Fruit fly (Drosophila melanogaster) whole organism, adult: ENCODE data around the gene CG14210.
A peak's percentile ranks its signal among the peaks of the same experiment; 100 is the strongest.

Experiments used
- CG11617 ChIP-seq: fragments of 200-800 bp; sonication (Bioruptor generic); optimal IDR thresholded peaks from 2 replicates; lab custom pipeline; 2017; ENCODE audit warnings: mild to moderate bottlenecking, missing biosample characterization, missing genetic modification reagents, missing genetic modification characterization
- CG12768 ChIP-seq: fragments of 200-800 bp; sonication (Bioruptor generic); optimal IDR thresholded peaks from 2 replicates; lab custom pipeline; 2017; ENCODE audit warnings: missing biosample characterization, missing genetic modification characterization, mild to moderate bottlenecking, moderate library complexity, missing genetic modification reagents
- CG14711 ChIP-seq: fragments of 200-800 bp; sonication (Bioruptor generic); optimal IDR thresholded peaks from 2 replicates; lab custom pipeline; 2018; ENCODE audit warnings: missing biosample characterization, mild to moderate bottlenecking, missing genetic modification characterization, moderate library complexity
- CG1620 ChIP-seq: fragments of 200-800 bp; sonication (Bioruptor generic); optimal IDR thresholded peaks from 2 replicates; lab custom pipeline; 2016; ENCODE audit warnings: missing biosample characterization, missing genetic modification characterization
- CG33017 ChIP-seq: fragments of 200-800 bp; sonication (Bioruptor generic); optimal IDR thresholded peaks from 2 replicates; lab custom pipeline; 2018; ENCODE audit warnings: missing biosample characterization, mild to moderate bottlenecking, missing genetic modification characterization, moderate library complexity
- CG5204 ChIP-seq: fragments of 200-800 bp; sonication (Bioruptor generic); optimal IDR thresholded peaks from 2 replicates; lab custom pipeline; 2016; ENCODE audit warnings: missing biosample characterization, missing genetic modification characterization
- CG7045 ChIP-seq: fragments of 200-800 bp; sonication (Bioruptor generic); optimal IDR thresholded peaks from 2 replicates; lab custom pipeline; 2017; ENCODE audit warnings: missing biosample characterization, mild to moderate bottlenecking, missing genetic modification characterization
- CG7101 ChIP-seq: fragments of 200-800 bp; sonication (Bioruptor generic); optimal IDR thresholded peaks from 2 replicates; lab custom pipeline; 2018; ENCODE audit warnings: missing biosample characterization, mild to moderate bottlenecking, missing genetic modification characterization, moderate library complexity
- Clk ChIP-seq: fragments of 200-800 bp; sonication (Bioruptor generic); optimal IDR thresholded peaks from 2 replicates; lab custom pipeline; 2017; ENCODE audit warnings: missing biosample characterization, missing genetic modification characterization
- Crg-1 ChIP-seq: fragments of 200-800 bp; sonication (Bioruptor generic); optimal IDR thresholded peaks from 2 replicates; lab custom pipeline; 2016; ENCODE audit warnings: missing biosample characterization, missing genetic modification characterization
- Hr96 ChIP-seq: fragments of 200-800 bp; sonication (Bioruptor generic); optimal IDR thresholded peaks from 2 replicates; lab custom pipeline; 2016; ENCODE audit warnings: missing biosample characterization, missing genetic modification characterization
- Mnt ChIP-seq: fragments of 200-800 bp; sonication (Bioruptor generic); optimal IDR thresholded peaks from 2 replicates; lab custom pipeline; 2016; ENCODE audit warnings: missing biosample characterization, mild to moderate bottlenecking, missing genetic modification characterization
- bab1 ChIP-seq: fragments of 200-800 bp; sonication (Bioruptor generic); optimal IDR thresholded peaks from 3 replicates; lab custom pipeline; 2019; ENCODE audit warnings: missing biosample characterization, mild to moderate bottlenecking, missing genetic modification characterization, moderate library complexity
- cic ChIP-seq: fragments of 200-800 bp; sonication (Bioruptor generic); optimal IDR thresholded peaks from 2 replicates; lab custom pipeline; 2017; ENCODE audit warnings: missing biosample characterization, mild to moderate bottlenecking, missing genetic modification characterization, moderate library complexity
- cnc ChIP-seq, 2 experiments: fragments of >200 bp; optimal IDR thresholded peaks; 2 replicates each; lab custom pipeline; 2017
- kay ChIP-seq: fragments of 200-800 bp; sonication (Bioruptor generic); peaks from one replicate; lab custom pipeline; 2016; ENCODE audit warnings: missing biosample characterization, missing genetic modification characterization, borderline replicate concordance
- ovo ChIP-seq: fragments of 200-800 bp; sonication (Bioruptor generic); optimal IDR thresholded peaks from 2 replicates; lab custom pipeline; 2016; ENCODE audit warnings: missing biosample characterization, missing genetic modification characterization
- pad ChIP-seq: fragments of 200-800 bp; sonication (Bioruptor generic); optimal IDR thresholded peaks from 3 replicates; lab custom pipeline; 2017; ENCODE audit warnings: missing biosample characterization, missing genetic modification characterization, mild to moderate bottlenecking, moderate library complexity, missing genetic modification reagents
- tj ChIP-seq: fragments of 200-800 bp; sonication (Bioruptor generic); optimal IDR thresholded peaks from 3 replicates; lab custom pipeline; 2017; ENCODE audit warnings: missing biosample characterization, mild to moderate bottlenecking, missing genetic modification characterization, moderate library complexity
- toe ChIP-seq: fragments of 200-800 bp; sonication (Bioruptor generic); optimal IDR thresholded peaks from 2 replicates; lab custom pipeline; 2016; ENCODE audit warnings: missing biosample characterization, missing genetic modification characterization

CG14210 gene

dm6 chrX:19604997-19605396 is 11.0 kb upstream of the CG14210 start, which contains the start of gene CG14207:
Gene CG14207 (plus strand): TSS chrX:19605199.
- TF ChIP-seq CG12768 (GFP tag; lab: Kevin White, UChicago): peak; percentile 17
- TF ChIP-seq kay (GFP tag; lab: Kevin White, UChicago): no peak
- TF ChIP-seq pad (GFP tag; lab: Kevin White, UChicago): no peak
- peak; percentile 55 for TF ChIP-seq CG1620 (GFP tag; lab: Kevin White, UChicago)
- peak; percentile 44 for TF ChIP-seq CG7101 (tag; lab: Kevin White, UChicago)
- no peak for TF ChIP-seq CG14711 (tag; lab: Kevin White, UChicago)
- peak; percentile 59 for TF ChIP-seq Mnt (GFP tag; lab: Kevin White, UChicago)
- TF ChIP-seq tj (GFP tag; lab: Kevin White, UChicago): peak; percentile 20
- no peak for TF ChIP-seq Hr96 (GFP tag; lab: Kevin White, UChicago)
- no peak for TF ChIP-seq CG5204 (GFP tag; lab: Kevin White, UChicago)
- TF ChIP-seq cic (GFP tag; lab: Kevin White, UChicago): peak; percentile 16
- TF ChIP-seq CG33017 (tag; lab: Kevin White, UChicago): no peak
- TF ChIP-seq Crg-1 (GFP tag; lab: Kevin White, UChicago): peak; percentile 16
- no peak for TF ChIP-seq cnc (optimal IDR thresholded peaks at IDR 0.05; lab: Kevin White, UChicago)
- TF ChIP-seq toe (GFP tag; lab: Kevin White, UChicago): no peak
- TF ChIP-seq CG11617 (GFP tag; lab: Kevin White, UChicago): no peak
- no peak for TF ChIP-seq Clk (GFP tag; lab: Kevin White, UChicago)
- no peak for TF ChIP-seq CG7045 (GFP tag; lab: Kevin White, UChicago)
- peak; percentile 7 for TF ChIP-seq ovo
- peak; percentile 68 for TF ChIP-seq bab1 (GFP tag; lab: Kevin White, UChicago)

dm6 chrX:19605915-19606314 is 10.1 kb upstream of the CG14210 start:
- TF ChIP-seq Mnt (GFP tag; lab: Kevin White, UChicago): no peak
- peak; percentile 51 for TF ChIP-seq pad (GFP tag; lab: Kevin White, UChicago)
- peak; percentile 96 for TF ChIP-seq ovo
- no peak for TF ChIP-seq kay (GFP tag; lab: Kevin White, UChicago)
- TF ChIP-seq CG5204 (GFP tag; lab: Kevin White, UChicago): no peak

dm6 chrX:19606558-19606957 is 9.4 kb upstream of the CG14210 start:
- TF ChIP-seq Mnt (GFP tag; lab: Kevin White, UChicago): no peak
- no peak for TF ChIP-seq cnc (optimal IDR thresholded peaks at IDR 0.05; lab: Kevin White, UChicago)
- TF ChIP-seq pad (GFP tag; lab: Kevin White, UChicago): no peak
- TF ChIP-seq CG12768 (GFP tag; lab: Kevin White, UChicago): no peak

- no peak for TF ChIP-seq Hr96 (GFP tag; lab: Kevin White, UChicago)
- no peak for TF ChIP-seq CG12768 (GFP tag; lab: Kevin White, UChicago)
- TF ChIP-seq CG11617 (GFP tag; lab: Kevin White, UChicago): no peak
- no peak for TF ChIP-seq Mnt (GFP tag; lab: Kevin White, UChicago)
- peak in 1 of 2 experiments; percentile 44 for TF ChIP-seq cnc (optimal IDR thresholded peaks at IDR 0.05; lab: Kevin White, UChicago)
- no peak for TF ChIP-seq toe (GFP tag; lab: Kevin White, UChicago)
Observed at dm6 chrX:19606971-19607370, 9.0 kb upstream of the CG14210 start.

- no peak for TF ChIP-seq toe (GFP tag; lab: Kevin White, UChicago)
- TF ChIP-seq pad (GFP tag; lab: Kevin White, UChicago): peak; percentile 41
- no peak for TF ChIP-seq tj (GFP tag; lab: Kevin White, UChicago)
- no peak for TF ChIP-seq Hr96 (GFP tag; lab: Kevin White, UChicago)
- peak; percentile 61 for TF ChIP-seq Mnt (GFP tag; lab: Kevin White, UChicago)
Observed at dm6 chrX:19608042-19608609, 7.9 kb upstream of the CG14210 start.

dm6 chrX:19611226-19611625 is 4.8 kb upstream of the CG14210 start, which contains the start of the genes Shawn and Tyler:
Gene Shawn (plus strand): TSS chrX:19611526.
Gene Tyler (plus strand): TSS chrX:19611526.
- TF ChIP-seq toe (GFP tag; lab: Kevin White, UChicago): no peak
- TF ChIP-seq Hr96 (GFP tag; lab: Kevin White, UChicago): no peak
- no peak for TF ChIP-seq CG11617 (GFP tag; lab: Kevin White, UChicago)
- no peak for TF ChIP-seq pad (GFP tag; lab: Kevin White, UChicago)
- no peak for TF ChIP-seq Crg-1 (GFP tag; lab: Kevin White, UChicago)
- TF ChIP-seq CG5204 (GFP tag; lab: Kevin White, UChicago): no peak
- TF ChIP-seq Clk (GFP tag; lab: Kevin White, UChicago): no peak
- TF ChIP-seq CG1620 (GFP tag; lab: Kevin White, UChicago): no peak
- TF ChIP-seq cnc (optimal IDR thresholded peaks at IDR 0.05; lab: Kevin White, UChicago): no peak
- TF ChIP-seq cic (GFP tag; lab: Kevin White, UChicago): no peak
- no peak for TF ChIP-seq CG7101 (tag; lab: Kevin White, UChicago)
- TF ChIP-seq CG14711 (tag; lab: Kevin White, UChicago): no peak
- TF ChIP-seq kay (GFP tag; lab: Kevin White, UChicago): no peak
- TF ChIP-seq CG7045 (GFP tag; lab: Kevin White, UChicago): no peak
- no peak for TF ChIP-seq tj (GFP tag; lab: Kevin White, UChicago)
- no peak for TF ChIP-seq Mnt (GFP tag; lab: Kevin White, UChicago)
- no peak for TF ChIP-seq CG12768 (GFP tag; lab: Kevin White, UChicago)
- no peak for TF ChIP-seq ovo
- no peak for TF ChIP-seq bab1 (GFP tag; lab: Kevin White, UChicago)
